Fruit fly (Drosophila melanogaster) whole organism, embryonic: ENCODE measurements around the gene Gclc.

ENCODE experiments used
- Abd-B ChIP-seq: fragments of 200-800 bp; sonication (Bioruptor generic); optimal IDR thresholded peaks from 2 replicates; lab custom pipeline; 2018; ENCODE audit warnings: missing biosample characterization, mild to moderate bottlenecking, missing genetic modification characterization, moderate library complexity
- Ada2b ChIP-seq: fragments of 200-800 bp; sonication (Bioruptor generic); IDR thresholded peaks from 2 replicates; pipeline ENCODE4 v1.3.6; 2022; ENCODE audit warnings: missing biosample characterization, missing genetic modification characterization
- Atf-2 ChIP-seq: fragments of 200-800 bp; sonication (Bioruptor generic); optimal IDR thresholded peaks from 2 replicates; lab custom pipeline; 2016; ENCODE audit warnings: missing biosample characterization, missing genetic modification characterization
- BtbVII ChIP-seq: fragments of 200-800 bp; sonication (Bioruptor generic); optimal IDR thresholded peaks from 3 replicates; lab custom pipeline; 2017; ENCODE audit warnings: missing biosample characterization, mild to moderate bottlenecking, missing genetic modification characterization
- CG10274 ChIP-seq: fragments of 200-800 bp; sonication (Bioruptor generic); optimal IDR thresholded peaks from 3 replicates; lab custom pipeline; 2017; ENCODE audit warnings: missing biosample characterization, mild to moderate bottlenecking, missing genetic modification characterization
- CG10543 ChIP-seq: fragments of 200-800 bp; sonication (Bioruptor generic); optimal IDR thresholded peaks from 3 replicates; lab custom pipeline; 2017; ENCODE audit warnings: missing biosample characterization, mild to moderate bottlenecking, missing genetic modification characterization, moderate library complexity
- CG11247 ChIP-seq: fragments of 200-800 bp; sonication (Bioruptor generic); IDR thresholded peaks from 2 replicates; pipeline ENCODE4 v1.3.6; 2022; ENCODE audit warnings: missing biosample characterization, missing genetic modification characterization
- CG12236 ChIP-seq: fragments of 200-800 bp; sonication (Bioruptor generic); optimal IDR thresholded peaks from 2 replicates; lab custom pipeline; 2016; ENCODE audit warnings: missing biosample characterization, missing genetic modification characterization
- CG13296 ChIP-seq: fragments of 200-800 bp; sonication (Bioruptor generic); optimal IDR thresholded peaks from 3 replicates; lab custom pipeline; 2018; ENCODE audit warnings: missing biosample characterization, mild to moderate bottlenecking, missing genetic modification characterization
- CG18011 ChIP-seq: fragments of 200-800 bp; sonication (Bioruptor generic); optimal IDR thresholded peaks from 2 replicates; lab custom pipeline; 2017; ENCODE audit warnings: missing biosample characterization, missing genetic modification characterization, mild to moderate bottlenecking, moderate library complexity, missing genotype
- CG2129 ChIP-seq: fragments of 200-800 bp; sonication (Bioruptor generic); IDR thresholded peaks from 2 replicates; pipeline ENCODE4 v1.3.6; 2022; ENCODE audit warnings: missing biosample characterization, missing genetic modification characterization; ENCODE audit not compliant: partially characterized antibody
- CG2875 ChIP-seq: fragments of 200-800 bp; sonication (Bioruptor generic); optimal IDR thresholded peaks from 2 replicates; lab custom pipeline; 2017; ENCODE audit warnings: missing biosample characterization, mild to moderate bottlenecking, missing genetic modification characterization, missing genetic modification reagents
- CG3163 ChIP-seq: fragments of 200-800 bp; sonication (Bioruptor generic); optimal IDR thresholded peaks from 3 replicates; lab custom pipeline; 2016; ENCODE audit warnings: missing biosample characterization, missing genetic modification characterization
- CG3847 ChIP-seq: fragments of 200-800 bp; sonication (Bioruptor generic); IDR thresholded peaks from 2 replicates; pipeline ENCODE4 v1.3.6; 2022; ENCODE audit warnings: missing biosample characterization, missing genetic modification characterization
- CG4282 ChIP-seq: fragments of 200-800 bp; sonication (Bioruptor generic); optimal IDR thresholded peaks from 2 replicates; lab custom pipeline; 2016; ENCODE audit warnings: missing biosample characterization, missing genetic modification characterization
- CG4424 ChIP-seq: fragments of 200-800 bp; sonication (Bioruptor generic); optimal IDR thresholded peaks from 3 replicates; lab custom pipeline; 2016; ENCODE audit warnings: missing biosample characterization, missing genetic modification characterization
- CG4854 ChIP-seq: fragments of 200-800 bp; sonication (Bioruptor generic); optimal IDR thresholded peaks from 2 replicates; lab custom pipeline; 2016; ENCODE audit warnings: missing biosample characterization, missing genetic modification characterization, inconsistent platforms
- CG6175 ChIP-seq: fragments of 200-800 bp; sonication (Bioruptor generic); IDR thresholded peaks from 3 replicates; pipeline ENCODE4 v1.3.6; 2022; ENCODE audit warnings: missing biosample characterization, missing genetic modification characterization
- CG6765 ChIP-seq: fragments of 200-800 bp; sonication (Bioruptor generic); optimal IDR thresholded peaks from 3 replicates; lab custom pipeline; 2017; ENCODE audit warnings: missing biosample characterization, mild to moderate bottlenecking, missing genetic modification characterization
- CG7357 ChIP-seq: fragments of 200-800 bp; sonication (Bioruptor generic); IDR thresholded peaks from 3 replicates; pipeline ENCODE4 v1.3.6; 2022; ENCODE audit warnings: missing biosample characterization, missing genetic modification characterization
- CG8359 ChIP-seq: fragments of 200-800 bp; sonication (Bioruptor generic); optimal IDR thresholded peaks from 2 replicates; lab custom pipeline; 2017; ENCODE audit warnings: missing biosample characterization, mild to moderate bottlenecking, missing genetic modification characterization, borderline replicate concordance
- D19B ChIP-seq: fragments of 200-800 bp; sonication (Bioruptor generic); optimal IDR thresholded peaks from 2 replicates; lab custom pipeline; 2017; ENCODE audit warnings: missing biosample characterization, mild to moderate bottlenecking, missing genetic modification characterization
- Dip2 ChIP-seq: fragments of 200-800 bp; sonication (Bioruptor generic); IDR thresholded peaks from 2 replicates; pipeline ENCODE4 v1.3.6; 2022; ENCODE audit warnings: missing biosample characterization, missing genetic modification characterization
- Ets97D ChIP-seq: fragments of 200-800 bp; sonication (Bioruptor generic); optimal IDR thresholded peaks from 3 replicates; lab custom pipeline; 2016; ENCODE audit warnings: missing biosample characterization, missing genetic modification characterization
- HHEX ChIP-seq: fragments of 200-800 bp; sonication (Bioruptor generic); optimal IDR thresholded peaks from 3 replicates; lab custom pipeline; 2017; ENCODE audit warnings: missing biosample characterization, mild to moderate bottlenecking, missing genetic modification characterization, missing genetic modification reagents
- Hr51 ChIP-seq, 2 experiments: fragments of 200-800 bp; sonication (Bioruptor generic); optimal IDR thresholded peaks; 2 replicates in 1 of 2; 3 replicates in 1 of 2; lab custom pipeline; 2016 to 2018; ENCODE audit warnings: missing biosample characterization in 2 of 2, missing genetic modification characterization in 2 of 2, mild to moderate bottlenecking in 1 of 2, moderate library complexity in 1 of 2
- Hr78 ChIP-seq, 2 experiments: fragments of 200-800 bp in 1 of 2; fragments of >200 bp in 1 of 2; sonication (Bioruptor generic) in 1 of 2; optimal IDR thresholded peaks; 2 replicates each; lab custom pipeline; 2017 to 2019; ENCODE audit warnings: missing biosample characterization in 2 of 2, missing genetic modification characterization in 2 of 2, mild to moderate bottlenecking in 1 of 2, moderate library complexity in 1 of 2
- NK7.1 ChIP-seq: fragments of 200-800 bp; sonication (Bioruptor generic); optimal IDR thresholded peaks from 3 replicates; lab custom pipeline; 2016; ENCODE audit warnings: missing biosample characterization, missing genetic modification characterization
- Poxn ChIP-seq: fragments of 200-800 bp; sonication (Bioruptor generic); IDR thresholded peaks from 2 replicates; pipeline ENCODE4 v1.3.6; 2022; ENCODE audit warnings: missing biosample characterization, missing genetic modification characterization
- Sin3A ChIP-seq: fragments of >200 bp; optimal IDR thresholded peaks from 2 replicates; lab custom pipeline; 2018
- Spps ChIP-seq: fragments of 200-800 bp; sonication (Bioruptor generic); optimal IDR thresholded peaks from 2 replicates; lab custom pipeline; 2018; ENCODE audit warnings: missing biosample characterization, mild to moderate bottlenecking, missing genetic modification characterization
- bbx ChIP-seq: fragments of 200-800 bp; sonication (Bioruptor generic); IDR thresholded peaks from 2 replicates; pipeline ENCODE4 v1.3.6; 2022; ENCODE audit warnings: missing biosample characterization, missing genetic modification characterization; ENCODE audit not compliant: partially characterized antibody
- cg ChIP-seq: fragments of 200-800 bp; sonication (Bioruptor generic); optimal IDR thresholded peaks from 3 replicates; lab custom pipeline; 2019; ENCODE audit warnings: missing biosample characterization, mild to moderate bottlenecking, missing genetic modification characterization, moderate library complexity
- chinmo ChIP-seq: fragments of 200-800 bp; sonication (Bioruptor generic); IDR thresholded peaks from 4 replicates; pipeline ENCODE4 v1.3.6; 2022; ENCODE audit warnings: missing biosample characterization, missing genetic modification characterization; ENCODE audit not compliant: partially characterized antibody
- croc ChIP-seq: fragments of 200-800 bp; sonication (Bioruptor generic); conservative IDR thresholded peaks from 3 replicates; pipeline ENCODE4 v1.3.6; 2022; ENCODE audit warnings: missing biosample characterization, missing genetic modification characterization
- disco-r ChIP-seq: fragments of 200-800 bp; sonication (Bioruptor generic); optimal IDR thresholded peaks from 2 replicates; lab custom pipeline; 2016; ENCODE audit warnings: missing biosample characterization, missing genetic modification characterization
- dmrt99B ChIP-seq: fragments of 200-800 bp; sonication (Bioruptor generic); optimal IDR thresholded peaks from 2 replicates; lab custom pipeline; 2018; ENCODE audit warnings: missing biosample characterization, mild to moderate bottlenecking, missing genetic modification characterization, moderate library complexity
- dysf ChIP-seq: fragments of 200-800 bp; sonication (Bioruptor generic); IDR thresholded peaks from 3 replicates; pipeline ENCODE4 v1.3.6; 2022; ENCODE audit warnings: missing biosample characterization, missing genetic modification characterization
- fu2 ChIP-seq: fragments of 200-800 bp; sonication (Bioruptor generic); optimal IDR thresholded peaks from 2 replicates; lab custom pipeline; 2016; ENCODE audit warnings: missing biosample characterization, missing genetic modification characterization
- ham ChIP-seq: fragments of 200-800 bp; sonication (Bioruptor generic); IDR thresholded peaks from 2 replicates; pipeline ENCODE4 v1.3.6; 2022; ENCODE audit warnings: missing biosample characterization, missing genetic modification characterization
- hbn ChIP-seq: fragments of 200-800 bp; sonication (Bioruptor generic); IDR thresholded peaks from 2 replicates; pipeline ENCODE4 v1.3.6; 2022; ENCODE audit warnings: missing biosample characterization, missing genetic modification characterization; ENCODE audit not compliant: partially characterized antibody
- jigr1 ChIP-seq: fragments of 200-800 bp; sonication (Bioruptor generic); IDR thresholded peaks from 3 replicates; pipeline ENCODE4 v1.3.6; 2022; ENCODE audit warnings: missing biosample characterization, missing genetic modification characterization
- kni ChIP-seq: fragments of 200-800 bp; sonication (Bioruptor generic); optimal IDR thresholded peaks from 3 replicates; lab custom pipeline; 2017; ENCODE audit warnings: mild to moderate bottlenecking, missing biosample characterization, missing genetic modification reagents, missing genetic modification characterization
- oc ChIP-seq: fragments of 200-800 bp; sonication (Bioruptor generic); optimal IDR thresholded peaks from 2 replicates; lab custom pipeline; 2018; ENCODE audit warnings: missing biosample characterization, mild to moderate bottlenecking, missing genetic modification characterization, moderate library complexity
- otp ChIP-seq: fragments of 200-800 bp; sonication (Bioruptor generic); IDR thresholded peaks from 3 replicates; pipeline ENCODE4, ENCODE4 v1.3.6; 2022; ENCODE audit warnings: missing biosample characterization, missing genetic modification characterization
- psq ChIP-seq: fragments of 200-800 bp; sonication (Bioruptor generic); optimal IDR thresholded peaks from 2 replicates; lab custom pipeline; 2017; ENCODE audit warnings: missing biosample characterization, missing genetic modification characterization
- slou ChIP-seq: fragments of 200-800 bp; sonication (Bioruptor generic); optimal IDR thresholded peaks from 3 replicates; lab custom pipeline; 2016; ENCODE audit warnings: missing biosample characterization, missing genetic modification characterization
- sna ChIP-seq: fragments of 200-800 bp; sonication (Bioruptor generic); IDR thresholded peaks from 2 replicates; pipeline ENCODE4 v1.3.6; 2022; ENCODE audit warnings: missing biosample characterization, missing genetic modification characterization; ENCODE audit not compliant: partially characterized antibody
- zf30C ChIP-seq: fragments of 200-800 bp; sonication (Bioruptor generic); optimal IDR thresholded peaks from 3 replicates; lab custom pipeline; 2018; ENCODE audit warnings: missing biosample characterization, mild to moderate bottlenecking, missing genetic modification characterization

The Gclc gene

dm6 chrX:8092075-8092682 lies 23.8 kb downstream of the Gclc start (continued):
- peak; percentile 97 for TF ChIP-seq BtbVII (GFP tag; lab: Kevin White, UChicago)
- peak; percentile 86 for TF ChIP-seq CG11247
- TF ChIP-seq ham: 0 out of 2 replicates have a peak, but pooled peaks have one; percentile 56
- TF ChIP-seq slou (GFP tag; lab: Kevin White, UChicago): peak; percentile 94
- peak; percentile 69 for TF ChIP-seq disco-r (GFP tag; lab: Kevin White, UChicago)
- peak; percentile 86 for TF ChIP-seq Ada2b (GFP tag; lab: Robert Waterston, UW)
- TF ChIP-seq zf30C (GFP tag; lab: Kevin White, UChicago): peak; percentile 93
- TF ChIP-seq NK7.1 (GFP tag; lab: Kevin White, UChicago): peak; percentile 63
- peak; percentile 84 for TF ChIP-seq D19B (GFP tag; lab: Kevin White, UChicago)
- peak; percentile 97 for TF ChIP-seq CG10543 (GFP tag; lab: Kevin White, UChicago)
- peak; percentile 95 for TF ChIP-seq HHEX (GFP tag; lab: Kevin White, UChicago)
- no peak for TF ChIP-seq sna
- peak; percentile 68 for TF ChIP-seq fu2 (GFP tag; lab: Kevin White, UChicago)
- TF ChIP-seq CG4854 (GFP tag; lab: Kevin White, UChicago): peak; percentile 72
- TF ChIP-seq CG10274: peak; percentile 82
- TF ChIP-seq CG7357 (GFP tag; lab: Robert Waterston, UW): peak; percentile 87
- TF ChIP-seq Spps (tag; lab: Kevin White, UChicago): peak; percentile 83
- TF ChIP-seq CG8359 (GFP tag; lab: Kevin White, UChicago): peak; percentile 87
- TF ChIP-seq CG4282: peak; percentile 54
- TF ChIP-seq CG4424 (GFP tag; lab: Kevin White, UChicago): peak; percentile 96
- TF ChIP-seq psq: peak; percentile 87
- TF ChIP-seq Sin3A: no peak
- peak; percentile 90 for TF ChIP-seq jigr1
- TF ChIP-seq croc: peak; percentile 90
- no peak for TF ChIP-seq CG2129
- TF ChIP-seq Poxn: peak; percentile 59
- peak; percentile 48 for TF ChIP-seq Ets97D (GFP tag; lab: Kevin White, UChicago)
- peak; percentile 91 for TF ChIP-seq CG3847 (GFP tag; lab: Robert Waterston, UW)
- TF ChIP-seq otp: peak; percentile 65; the same call in 2 of the 3 replicates
- peak; percentile 89 for TF ChIP-seq CG2875 (GFP tag; lab: Kevin White, UChicago)
- peak; percentile 61 for TF ChIP-seq CG12236 (GFP tag; lab: Kevin White, UChicago)
- peak; percentile 82 for TF ChIP-seq CG18011
- TF ChIP-seq cg (GFP tag; lab: Kevin White, UChicago): no peak
- TF ChIP-seq Atf-2 (GFP tag; lab: Kevin White, UChicago): peak; percentile 75
- peak; percentile 98 for TF ChIP-seq dmrt99B (tag; lab: Kevin White, UChicago)
- no peak for TF ChIP-seq Dip2
- TF ChIP-seq Hr78 (GFP tag; optimal IDR thresholded peaks at IDR 0.05; lab: Kevin White, UChicago): peak in 1 of 2 experiments; percentile 77
- TF ChIP-seq CG6175 (GFP tag; lab: Robert Waterston, UW): peak; percentile 68
- TF ChIP-seq Abd-B (GFP tag; lab: Kevin White, UChicago): peak; percentile 92
- TF ChIP-seq chinmo: peak; percentile 80; the same call in 3 of the 4 replicates
- peak; percentile 96 for TF ChIP-seq dysf (GFP tag; lab: Robert Waterston, UW)
- TF ChIP-seq bbx (GFP tag; lab: Robert Waterston, UW): no peak
- TF ChIP-seq hbn: no peak
- TF ChIP-seq Hr51 (GFP tag; optimal IDR thresholded peaks at IDR 0.05; lab: Kevin White, UChicago): peak; percentile 80 to 97
- TF ChIP-seq kni: peak; percentile 95
- TF ChIP-seq CG6765 (GFP tag; lab: Kevin White, UChicago): peak; percentile 89
- peak; percentile 97 for TF ChIP-seq CG13296 (GFP tag; lab: Kevin White, UChicago)
- peak; percentile 92 for TF ChIP-seq oc (tag; lab: Kevin White, UChicago)
- TF ChIP-seq CG3163 (GFP tag; lab: Kevin White, UChicago): peak; percentile 56
